Worm (Caenorhabditis elegans) whole organism, L4 larva: ENCODE data around the gene F33C8.4.

Source experiments
- D1046.2 ChIP-seq: fragments of 200-800 bp; sonication (Bioruptor generic); IDR thresholded peaks from 2 replicates; pipeline ENCODE4 v1.3.6; 2022; ENCODE audit warnings: missing genetic modification characterization, missing compliant biosample characterization
- F10B5.3 ChIP-seq: sonication (generic microtip); optimal IDR thresholded peaks from 2 replicates; lab custom pipeline; 2016; ENCODE audit warnings: mild to moderate bottlenecking, missing genetic modification characterization, missing compliant biosample characterization
- F37D6.2 ChIP-seq: sonication (generic microtip); optimal IDR thresholded peaks from 2 replicates; lab custom pipeline; 2016; ENCODE audit warnings: mild to moderate bottlenecking, missing genetic modification characterization, missing compliant biosample characterization
- F44E2.7 ChIP-seq: fragments of 200-800 bp; sonication (Bioruptor generic); IDR thresholded peaks from 2 replicates; pipeline ENCODE4 v2.1.2; 2022; ENCODE audit warnings: missing genetic modification characterization, missing compliant biosample characterization
- F49E8.2 ChIP-seq: sonication (generic microtip); optimal IDR thresholded peaks from 2 replicates; lab custom pipeline; 2016; ENCODE audit warnings: missing compliant biosample characterization, mild to moderate bottlenecking, missing genetic modification characterization, borderline replicate concordance
- T26A8.4 ChIP-seq: fragments of 200-800 bp; sonication (Bioruptor generic); IDR thresholded peaks from 2 replicates; pipeline ENCODE4 v1.3.6; 2022; ENCODE audit warnings: missing genetic modification characterization, missing compliant biosample characterization
- Y5F2A.4 ChIP-seq: fragments of 200-800 bp; sonication (Bioruptor generic); optimal IDR thresholded peaks from 2 replicates; lab custom pipeline; 2018; ENCODE audit warnings: mild to moderate bottlenecking, missing genetic modification characterization, missing compliant biosample characterization
- ZK337.2 ChIP-seq: fragments of 200-800 bp; sonication (Bioruptor generic); IDR thresholded peaks from 2 replicates; pipeline ENCODE4 v1.3.6; 2022; ENCODE audit warnings: missing genetic modification reagents, missing genetic modification characterization, missing compliant biosample characterization
- ZK546.5 ChIP-seq, 2 experiments: sonication (generic microtip); optimal IDR thresholded peaks; 2 replicates each; lab custom pipeline; 2017; ENCODE audit warnings: missing biosample characterization in 2 of 2, missing genetic modification characterization in 2 of 2
- arid-1 ChIP-seq: fragments of 200-800 bp; sonication (Bioruptor generic); conservative IDR thresholded peaks from 2 replicates; pipeline ENCODE4 v1.3.6; 2022; ENCODE audit warnings: missing genetic modification reagents, missing genetic modification characterization, missing compliant biosample characterization
- ceh-28 ChIP-seq: fragments of 150-350 bp; optimal IDR thresholded peaks from 2 replicates; lab custom pipeline; 2014; ENCODE audit warnings: missing biosample characterization, missing genetic modification reagents, missing genetic modification characterization
- ceh-32 ChIP-seq: sonication (generic microtip); optimal IDR thresholded peaks from 2 replicates; lab custom pipeline; 2016; ENCODE audit warnings: mild to moderate bottlenecking, missing genetic modification characterization, missing compliant biosample characterization; ENCODE audit not compliant: poor library complexity
- cey-2 ChIP-seq: sonication (generic microtip); optimal IDR thresholded peaks from 3 replicates; lab custom pipeline; 2017; ENCODE audit warnings: missing genetic modification characterization, mild to moderate bottlenecking, missing compliant biosample characterization, antibody characterized with exemption, borderline replicate concordance; ENCODE audit not compliant: insufficient read depth
- daf-8 ChIP-seq: fragments of 200-800 bp; sonication (Bioruptor generic); IDR thresholded peaks from 2 replicates; pipeline ENCODE4 v1.3.6; 2022; ENCODE audit warnings: missing genetic modification characterization, missing compliant biosample characterization
- dmd-6 ChIP-seq: fragments of 200-800 bp; sonication (Bioruptor generic); IDR thresholded peaks from 2 replicates; pipeline ENCODE4 v1.3.6; 2022; ENCODE audit warnings: missing genetic modification reagents, missing genetic modification characterization, missing compliant biosample characterization
- dpl-1 ChIP-seq: fragments of 150-350 bp; optimal IDR thresholded peaks from 2 replicates; lab custom pipeline; 2014; ENCODE audit warnings: missing biosample characterization, missing genetic modification reagents, missing genetic modification characterization
- dve-1 ChIP-seq: sonication (generic microtip); optimal IDR thresholded peaks from 2 replicates; lab custom pipeline; 2017; ENCODE audit warnings: antibody characterized with exemption, mild to moderate bottlenecking, missing genetic modification characterization, missing compliant biosample characterization; ENCODE audit not compliant: insufficient read depth
- egl-27 ChIP-seq: sonication (generic microtip); optimal IDR thresholded peaks from 3 replicates; lab custom pipeline; 2017; ENCODE audit warnings: missing biosample characterization, missing genetic modification reagents, missing genetic modification characterization
- fkh-10 ChIP-seq: fragments of 150-350 bp; optimal IDR thresholded peaks from 2 replicates; lab custom pipeline; 2014; ENCODE audit warnings: missing biosample characterization, missing genetic modification reagents, missing genetic modification characterization
- hif-1 ChIP-seq, 2 experiments: sonication (generic microtip); optimal IDR thresholded peaks; 2 replicates each; lab custom pipeline; 2016 to 2017; ENCODE audit warnings: missing compliant biosample characterization in 2 of 2, missing genetic modification characterization in 2 of 2, missing genetic modification reagents in 2 of 2, missing genotype in 2 of 2, mild to moderate bottlenecking in 1 of 2
- hlh-11 ChIP-seq: fragments of 200-800 bp; sonication (Bioruptor generic); optimal IDR thresholded peaks from 2 replicates; lab custom pipeline; 2018; ENCODE audit warnings: mild to moderate bottlenecking, missing genetic modification characterization, missing compliant biosample characterization
- hlh-30 ChIP-seq: sonication (generic microtip); optimal IDR thresholded peaks from 2 replicates; lab custom pipeline; 2017; ENCODE audit warnings: antibody characterized with exemption, mild to moderate bottlenecking, missing genetic modification characterization, missing compliant biosample characterization; ENCODE audit not compliant: insufficient read depth
- hmg-1.1 ChIP-seq: fragments of 200-800 bp; sonication (Bioruptor generic); IDR thresholded peaks from 2 replicates; pipeline ENCODE4 v1.3.6; 2022; ENCODE audit warnings: missing genetic modification reagents, missing genetic modification characterization, missing compliant biosample characterization
- jun-1 ChIP-seq: fragments of 150-350 bp; optimal IDR thresholded peaks from 2 replicates; lab custom pipeline; 2014; ENCODE audit warnings: missing biosample characterization, missing genetic modification reagents, missing genetic modification characterization
- lim-7 ChIP-seq: fragments of 200-800 bp; sonication (Bioruptor generic); IDR thresholded peaks from 2 replicates; pipeline ENCODE4 v1.3.6; 2022; ENCODE audit warnings: missing genetic modification characterization, missing compliant biosample characterization
- lin-1 ChIP-seq: fragments of 200-800 bp; sonication (Bioruptor generic); IDR thresholded peaks from 2 replicates; pipeline ENCODE4 v1.3.6; 2022; ENCODE audit warnings: missing genetic modification reagents, missing genetic modification characterization, missing compliant biosample characterization
- lin-15B ChIP-seq: fragments of 150-350 bp; sonication (generic microtip); optimal IDR thresholded peaks from 3 replicates; lab custom pipeline; 2014; ENCODE audit warnings: missing biosample characterization, missing genetic modification characterization
- lin-39 ChIP-seq: fragments of 150-350 bp; optimal IDR thresholded peaks from 2 replicates; lab custom pipeline; 2014; ENCODE audit warnings: missing biosample characterization, missing genetic modification reagents, missing genetic modification characterization
- lsy-2 ChIP-seq, 2 experiments: fragments of 150-350 bp in 1 of 2; sonication (generic microtip) in 1 of 2; optimal IDR thresholded peaks; 2 replicates each; lab custom pipeline; 2014 to 2017; ENCODE audit warnings: missing biosample characterization in 2 of 2, missing genetic modification characterization in 2 of 2
- madf-9 ChIP-seq: fragments of 200-800 bp; sonication (Bioruptor generic); conservative IDR thresholded peaks from 2 replicates; pipeline ENCODE4 v1.3.6; 2022; ENCODE audit warnings: missing genetic modification reagents, missing genetic modification characterization, missing compliant biosample characterization
- mdl-1 ChIP-seq, 2 experiments: fragments of 150-350 bp in 1 of 2; sonication (generic microtip) in 1 of 2; optimal IDR thresholded peaks; 2 replicates each; lab custom pipeline; 2014 to 2017; ENCODE audit warnings: missing biosample characterization in 2 of 2, missing genetic modification characterization in 2 of 2
- mes-2 ChIP-seq: sonication (generic microtip); optimal IDR thresholded peaks from 2 replicates; lab custom pipeline; 2016; ENCODE audit warnings: missing genotype, mild to moderate bottlenecking, missing genetic modification characterization, missing compliant biosample characterization; ENCODE audit not compliant: poor library complexity, severe bottlenecking
- nhr-11 ChIP-seq: fragments of 150-350 bp; optimal IDR thresholded peaks from 2 replicates; lab custom pipeline; 2014; ENCODE audit warnings: missing biosample characterization, missing genetic modification characterization
- nhr-237 ChIP-seq: sonication (generic microtip); optimal IDR thresholded peaks from 2 replicates; lab custom pipeline; 2017; ENCODE audit warnings: missing biosample characterization, missing genetic modification characterization
- nhr-25 ChIP-seq: sonication (generic microtip); optimal IDR thresholded peaks from 2 replicates; lab custom pipeline; 2017; ENCODE audit warnings: missing genetic modification characterization, mild to moderate bottlenecking, missing compliant biosample characterization, antibody characterized with exemption, moderate library complexity, borderline replicate concordance; ENCODE audit not compliant: insufficient read depth
- nhr-28 ChIP-seq: fragments of 150-350 bp; optimal IDR thresholded peaks from 2 replicates; lab custom pipeline; 2014; ENCODE audit warnings: missing biosample characterization, missing genetic modification characterization
- nhr-6 ChIP-seq: fragments of 150-350 bp; optimal IDR thresholded peaks from 2 replicates; lab custom pipeline; 2014; ENCODE audit warnings: missing biosample characterization, missing genetic modification characterization
- nhr-77 ChIP-seq: fragments of 150-350 bp; optimal IDR thresholded peaks from 2 replicates; lab custom pipeline; 2014; ENCODE audit warnings: missing biosample characterization, missing genetic modification characterization
- pha-4 ChIP-seq, 2 experiments: fragments of 150-350 bp in 1 of 2; fragments of 200-800 bp in 1 of 2; sonication (Bioruptor generic) in 1 of 2; IDR thresholded peaks in 1 of 2; optimal IDR thresholded peaks in 1 of 2; 2 replicates each; pipeline versions ENCODE4 v1.3.6 to Lab custom; 2014 to 2022; ENCODE audit warnings: missing genetic modification characterization in 2 of 2, missing genetic modification reagents in 2 of 2, missing biosample characterization in 1 of 2, missing compliant biosample characterization in 1 of 2
- set-16 ChIP-seq: fragments of 200-800 bp; sonication (Bioruptor generic); IDR thresholded peaks from 2 replicates; pipeline ENCODE4 v1.3.6; 2022; ENCODE audit warnings: missing genetic modification reagents, missing genetic modification characterization, missing compliant biosample characterization
- spr-1 ChIP-seq: sonication (generic microtip); optimal IDR thresholded peaks from 2 replicates; lab custom pipeline; 2016; ENCODE audit warnings: mild to moderate bottlenecking, missing genetic modification characterization, missing compliant biosample characterization
- tra-1 ChIP-seq: fragments of 200-800 bp; sonication (Bioruptor generic); IDR thresholded peaks from 2 replicates; pipeline ENCODE4 v1.3.6; 2022; ENCODE audit warnings: missing genetic modification reagents, missing genetic modification characterization, missing compliant biosample characterization
- unc-130 ChIP-seq: sonication (generic microtip); optimal IDR thresholded peaks from 2 replicates; lab custom pipeline; 2016; ENCODE audit warnings: missing genetic modification reagents, missing genetic modification characterization, missing compliant biosample characterization
- unc-62 ChIP-seq, 3 experiments: fragments of 150-350 bp in 1 of 3; sonication (generic microtip); optimal IDR thresholded peaks in 2 of 3; peaks in 1 of 3; 1 replicate in 1 of 3; 2 replicates in 2 of 3; lab custom pipeline; 2014 to 2017; ENCODE audit warnings: missing biosample characterization in 3 of 3, missing genetic modification characterization in 3 of 3, missing genetic modification reagents in 3 of 3, missing genotype in 1 of 3
- zag-1 ChIP-seq: fragments of 150-350 bp; optimal IDR thresholded peaks from 2 replicates; lab custom pipeline; 2014; ENCODE audit warnings: missing biosample characterization, missing genetic modification characterization

The F33C8.4 gene

DNA sequence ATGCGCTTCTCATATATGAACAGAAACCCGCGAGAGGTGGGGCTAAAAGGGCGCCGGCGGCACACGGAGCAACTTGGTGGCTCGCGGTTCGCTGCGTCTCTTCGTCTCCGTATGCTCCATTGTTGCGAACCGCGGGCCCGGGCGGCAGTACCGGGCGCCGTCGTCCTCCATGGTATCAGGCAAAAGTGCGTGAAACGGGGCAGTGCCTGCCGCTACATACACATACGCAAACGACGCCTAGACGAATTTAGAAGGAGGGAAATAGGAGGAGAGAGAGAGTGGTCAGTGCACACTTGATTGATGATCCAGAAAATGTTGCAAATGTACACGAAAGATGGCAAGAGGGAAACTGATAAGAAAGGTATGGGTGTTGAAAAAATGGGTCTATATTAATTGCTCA is 12.4 kb downstream of the F33C8.4 start (continued):
- TF ChIP-seq lim-7 (GFP tag; lab: Robert Waterston, UW) (no peak), spr-1 (tag; lab: Kevin White, UChicago) (peak; percentile 45), egl-27 (no peak), lsy-2 (tag; optimal IDR thresholded peaks at IDR 0.05; lab: Kevin White, UChicago) (peak in 1 of 2 experiments; percentile 3), unc-62 (GFP tag; optimal IDR thresholded peaks at IDR 0.05 in 1 of 2; lab: Kevin White, UChicago) (no peak), unc-62 (tag; optimal IDR thresholded peaks at IDR 0.05; lab: Kevin White, UChicago) (no peak), nhr-25 (tag; lab: Kevin White, UChicago) (no peak), mdl-1 (tag; optimal IDR thresholded peaks at IDR 0.05; lab: Kevin White, UChicago) (peak in 1 of 2 experiments; percentile 40), jun-1 (tag; lab: Kevin White, UChicago) (no peak), nhr-6 (no peak), dmd-6 (GFP tag; lab: Robert Waterston, UW) (0 out of 2 replicates have a peak, but pooled peaks have one; percentile 20), nhr-28 (tag; lab: Kevin White, UChicago) (peak; percentile 11), D1046.2 (GFP tag; lab: Robert Waterston, UW) (peak; percentile 50; the same call in 1 of the 2 replicates), cey-2 (no peak), zag-1 (tag; lab: Kevin White, UChicago) (no peak), mes-2 (tag; lab: Kevin White, UChicago) (peak; percentile 6), hlh-11 (tag; lab: Kevin White, UChicago) (peak; percentile 84), ceh-32 (tag; lab: Kevin White, UChicago) (peak; percentile 8), dve-1 (peak; percentile 21), daf-8 (GFP tag; lab: Robert Waterston, UW) (no peak), Y5F2A.4 (GFP tag; lab: Kevin White, UChicago) (no peak), hif-1 (tag; optimal IDR thresholded peaks at IDR 0.05; lab: Kevin White, UChicago) (peak in 1 of 2 experiments; percentile 56), ZK337.2 (GFP tag; lab: Robert Waterston, UW) (no peak), nhr-77 (tag; lab: Kevin White, UChicago) (no peak), T26A8.4 (GFP tag; lab: Robert Waterston, UW) (peak; percentile 49; the same call in 1 of the 2 replicates), dpl-1 (no peak)

DNA sequence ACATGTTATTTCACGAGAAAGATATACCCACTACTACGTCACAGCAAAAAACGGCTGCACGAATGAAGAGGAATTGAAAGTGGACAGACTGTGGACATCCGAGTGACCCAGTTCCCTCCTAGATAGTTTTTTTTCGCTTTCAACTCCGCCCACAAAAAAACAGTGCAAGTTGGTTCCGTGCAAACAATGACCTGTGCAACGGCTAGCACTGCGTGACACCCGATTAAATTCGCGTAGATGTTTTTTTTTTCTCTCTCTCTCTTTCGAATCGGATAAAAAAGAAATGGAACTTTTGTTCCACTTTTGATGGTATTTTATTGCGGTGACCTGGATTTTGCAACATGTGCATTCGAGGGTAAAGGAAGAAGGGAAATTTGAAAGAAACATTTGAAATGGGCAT is 13.1 kb downstream of the F33C8.4 start:
- TF ChIP-seq hlh-11 (tag; lab: Kevin White, UChicago), result peak; percentile 46
- TF ChIP-seq lin-15B, result no peak
- peak; percentile 6 for TF ChIP-seq nhr-25 (tag; lab: Kevin White, UChicago)
- peak; percentile 1 for TF ChIP-seq nhr-28 (tag; lab: Kevin White, UChicago)
- TF ChIP-seq fkh-10 (GFP tag; lab: Kevin White, UChicago), result no peak
- TF ChIP-seq madf-9 (GFP tag; lab: Robert Waterston, UW), result no peak
- TF ChIP-seq hlh-30, result peak; percentile 10
- no peak for TF ChIP-seq ceh-28
- no peak for TF ChIP-seq pha-4 (GFP tag; IDR thresholded peaks at IDR 0.05; lab: Robert Waterston, UW)
- peak; percentile 89 for TF ChIP-seq pha-4 (tag; optimal IDR thresholded peaks at IDR 0.05; lab: Kevin White, UChicago)
- no peak for TF ChIP-seq lin-39

DNA sequence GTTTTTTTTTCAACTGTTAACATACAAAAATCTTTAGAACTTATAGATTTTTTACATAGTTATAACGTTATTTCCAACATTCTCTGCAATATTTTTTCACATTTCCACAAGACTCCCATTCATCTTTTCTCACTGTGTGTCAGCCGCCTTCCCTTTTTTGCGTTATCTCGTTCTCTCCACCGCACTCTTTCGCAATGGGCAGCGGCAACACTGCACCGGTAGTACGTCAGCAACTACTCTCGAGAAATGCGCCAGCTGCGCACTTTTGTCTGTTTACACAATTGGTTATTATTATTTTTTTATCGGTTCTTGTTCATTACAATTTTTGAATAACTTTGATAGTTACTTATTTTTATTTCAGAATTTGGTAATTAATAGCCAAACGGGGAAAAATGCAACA is 14.9 kb downstream of the F33C8.4 start, which contains the start of gene C05G5.2:
Gene C05G5.2 (plus strand): TSS at position 356 of the 400 bp plus-strand sequence.
- no peak for TF ChIP-seq D1046.2 (GFP tag; lab: Robert Waterston, UW)
- no peak for TF ChIP-seq lin-1 (GFP tag; lab: Robert Waterston, UW)
- peak; percentile 43; the same call in 1 of the 2 replicates for TF ChIP-seq set-16 (GFP tag; lab: Robert Waterston, UW)
- peak; percentile 55; the same call in 1 of the 2 replicates for TF ChIP-seq madf-9 (GFP tag; lab: Robert Waterston, UW)
- TF ChIP-seq F49E8.2, result no peak
- peak; percentile 90 for TF ChIP-seq hmg-1.1 (GFP tag; lab: Robert Waterston, UW)
- peak; percentile 73 for TF ChIP-seq F37D6.2
- no peak for TF ChIP-seq F44E2.7 (GFP tag; lab: Robert Waterston, UW)
- no peak for TF ChIP-seq F10B5.3 (tag; lab: Kevin White, UChicago)
- TF ChIP-seq unc-130 (GFP tag; lab: Kevin White, UChicago), result no peak
- TF ChIP-seq nhr-11 (tag; lab: Kevin White, UChicago), result peak; percentile 77
- TF ChIP-seq tra-1 (GFP tag; lab: Robert Waterston, UW), result peak; percentile 57; the same call in 1 of the 2 replicates
- TF ChIP-seq ZK546.5 (tag; optimal IDR thresholded peaks at IDR 0.05; lab: Kevin White, UChicago), result no peak
- peak; percentile 83 for TF ChIP-seq arid-1 (GFP tag; lab: Robert Waterston, UW)
- peak; percentile 48 to 92 for TF ChIP-seq lsy-2 (tag; optimal IDR thresholded peaks at IDR 0.05; lab: Kevin White, UChicago)
- TF ChIP-seq nhr-237 (tag; lab: Kevin White, UChicago), result no peak
- no peak for TF ChIP-seq zag-1 (tag; lab: Kevin White, UChicago)
- TF ChIP-seq dve-1, result peak; percentile 99
